Worm (Caenorhabditis elegans) whole organism, mixed stage, embryonic: Measurements from ENCODE around the gene best-9.
A peak's percentile ranks its signal among the peaks of the same experiment; 100 is the strongest.

Source experiments
- M03D4.4 ChIP-seq: sonication (generic microtip); optimal IDR thresholded peaks from 2 replicates; lab custom pipeline; 2017; ENCODE audit warnings: mild to moderate bottlenecking, missing genetic modification characterization, missing compliant biosample characterization
- bed-3 ChIP-seq: fragments of 200-800 bp; sonication (Bioruptor generic); optimal IDR thresholded peaks from 3 replicates; lab custom pipeline; 2018; ENCODE audit warnings: mild to moderate bottlenecking, missing genetic modification characterization, moderate library complexity, missing compliant biosample characterization
- blmp-1 ChIP-seq: fragments of 150-350 bp; optimal IDR thresholded peaks from 2 replicates; lab custom pipeline; 2014; ENCODE audit warnings: missing biosample characterization, missing genetic modification characterization
- ceh-39 ChIP-seq: fragments of 150-350 bp; optimal IDR thresholded peaks from 2 replicates; lab custom pipeline; 2014; ENCODE audit warnings: missing biosample characterization, missing genetic modification characterization
- ceh-43 ChIP-seq: fragments of 200-800 bp; sonication (Bioruptor generic); optimal IDR thresholded peaks from 2 replicates; lab custom pipeline; 2018; ENCODE audit warnings: mild to moderate bottlenecking, missing genetic modification characterization, moderate library complexity, missing compliant biosample characterization
- ceh-83 ChIP-seq: fragments of 200-800 bp; sonication (Bioruptor generic); optimal IDR thresholded peaks from 2 replicates; lab custom pipeline; 2018; ENCODE audit warnings: mild to moderate bottlenecking, missing genetic modification characterization, missing compliant biosample characterization
- ces-1 ChIP-seq: fragments of 150-350 bp; optimal IDR thresholded peaks from 2 replicates; lab custom pipeline; 2014; ENCODE audit warnings: missing biosample characterization, missing genetic modification reagents, missing genetic modification characterization
- cnd-1 ChIP-seq: fragments of 200-800 bp; sonication (Bioruptor generic); optimal IDR thresholded peaks from 2 replicates; lab custom pipeline; 2018; ENCODE audit warnings: mild to moderate bottlenecking, missing genetic modification characterization, missing compliant biosample characterization
- drap-1 ChIP-seq: fragments of 200-800 bp; sonication (Bioruptor generic); optimal IDR thresholded peaks from 3 replicates; lab custom pipeline; 2018; ENCODE audit warnings: mild to moderate bottlenecking, missing genetic modification characterization, missing compliant biosample characterization
- elt-1 ChIP-seq: sonication (generic microtip); optimal IDR thresholded peaks from 2 replicates; lab custom pipeline; 2017; ENCODE audit warnings: missing genetic modification characterization, mild to moderate bottlenecking, missing compliant biosample characterization, antibody characterized with exemption, moderate library complexity, borderline replicate concordance; ENCODE audit not compliant: insufficient read depth
- elt-3 ChIP-seq: fragments of 150-350 bp; optimal IDR thresholded peaks from 2 replicates; lab custom pipeline; 2014; ENCODE audit warnings: missing biosample characterization, missing genetic modification characterization
- flh-1 ChIP-seq: fragments of 200-800 bp; sonication (Bioruptor generic); optimal IDR thresholded peaks from 2 replicates; lab custom pipeline; 2018; ENCODE audit warnings: mild to moderate bottlenecking, missing genetic modification characterization, moderate library complexity, missing compliant biosample characterization
- ham-2 ChIP-seq: fragments of 200-800 bp; sonication (Bioruptor generic); optimal IDR thresholded peaks from 2 replicates; lab custom pipeline; 2018; ENCODE audit warnings: mild to moderate bottlenecking, missing genetic modification characterization, missing compliant biosample characterization
- hlh-1 ChIP-seq: fragments of 150-350 bp; optimal IDR thresholded peaks from 2 replicates; lab custom pipeline; 2014; ENCODE audit warnings: missing biosample characterization, missing genetic modification reagents, missing genetic modification characterization
- lin-13 ChIP-seq: fragments of 150-350 bp; optimal IDR thresholded peaks from 2 replicates; lab custom pipeline; 2014; ENCODE audit warnings: missing biosample characterization, missing genetic modification characterization
- lin-32 ChIP-seq: fragments of 200-800 bp; sonication (Bioruptor generic); optimal IDR thresholded peaks from 2 replicates; lab custom pipeline; 2018; ENCODE audit warnings: mild to moderate bottlenecking, missing genetic modification characterization, missing compliant biosample characterization
- lsy-2 ChIP-seq: fragments of 150-350 bp; optimal IDR thresholded peaks from 2 replicates; lab custom pipeline; 2014; ENCODE audit warnings: missing biosample characterization, missing genetic modification characterization
- mab-5 ChIP-seq: fragments of 150-350 bp; optimal IDR thresholded peaks from 2 replicates; lab custom pipeline; 2014; ENCODE audit warnings: missing biosample characterization, missing genetic modification characterization
- mep-1 ChIP-seq: fragments of 150-350 bp; optimal IDR thresholded peaks from 2 replicates; lab custom pipeline; 2017; ENCODE audit warnings: missing biosample characterization, missing genetic modification reagents, missing genetic modification characterization, inconsistent platforms
- mls-2 ChIP-seq: sonication (generic microtip); optimal IDR thresholded peaks from 2 replicates; lab custom pipeline; 2016; ENCODE audit warnings: mild to moderate bottlenecking, missing genetic modification characterization, moderate library complexity, missing compliant biosample characterization
- nhr-12 ChIP-seq: fragments of 150-350 bp; optimal IDR thresholded peaks from 2 replicates; lab custom pipeline; 2014; ENCODE audit warnings: missing biosample characterization, missing genetic modification characterization
- nhr-2 ChIP-seq: fragments of 150-350 bp; optimal IDR thresholded peaks from 2 replicates; lab custom pipeline; 2014; ENCODE audit warnings: missing biosample characterization, missing genetic modification characterization
- nhr-237 ChIP-seq: fragments of 150-350 bp; optimal IDR thresholded peaks from 2 replicates; lab custom pipeline; 2014; ENCODE audit warnings: missing biosample characterization, missing genetic modification characterization
- nhr-28 ChIP-seq: fragments of 150-350 bp; optimal IDR thresholded peaks from 2 replicates; lab custom pipeline; 2014; ENCODE audit warnings: missing biosample characterization, missing genetic modification characterization
- nhr-76 ChIP-seq: sonication (generic microtip); optimal IDR thresholded peaks from 2 replicates; lab custom pipeline; 2017; ENCODE audit warnings: missing biosample characterization, missing genetic modification characterization
- pha-4 ChIP-seq: fragments of 150-350 bp; optimal IDR thresholded peaks from 2 replicates; lab custom pipeline; 2018; ENCODE audit warnings: missing biosample characterization, missing genetic modification reagents, missing genetic modification characterization
- sem-2 ChIP-seq: fragments of 200-800 bp; sonication (Bioruptor generic); optimal IDR thresholded peaks from 2 replicates; lab custom pipeline; 2018; ENCODE audit warnings: mild to moderate bottlenecking, missing genetic modification characterization, missing compliant biosample characterization
- snpc-4 ChIP-seq: fragments of 150-350 bp; optimal IDR thresholded peaks from 2 replicates; lab custom pipeline; 2014; ENCODE audit warnings: missing biosample characterization, missing genetic modification characterization
- sptf-1 ChIP-seq: sonication (generic microtip); optimal IDR thresholded peaks from 2 replicates; lab custom pipeline; 2017; ENCODE audit warnings: mild to moderate bottlenecking, missing genetic modification characterization, moderate library complexity, missing compliant biosample characterization
- tbx-8 ChIP-seq: fragments of 200-800 bp; sonication (Bioruptor generic); optimal IDR thresholded peaks from 2 replicates; lab custom pipeline; 2018; ENCODE audit warnings: mild to moderate bottlenecking, missing genetic modification characterization, moderate library complexity, missing compliant biosample characterization
- unc-120 ChIP-seq: sonication (generic microtip); optimal IDR thresholded peaks from 2 replicates; lab custom pipeline; 2017; ENCODE audit warnings: missing genetic modification characterization, missing compliant biosample characterization; ENCODE audit not compliant: poor library complexity, severe bottlenecking
- unc-39 ChIP-seq: fragments of 150-350 bp; optimal IDR thresholded peaks from 2 replicates; lab custom pipeline; 2014; ENCODE audit warnings: missing biosample characterization, missing genetic modification characterization
- unc-62 ChIP-seq: fragments of 150-350 bp; optimal IDR thresholded peaks from 2 replicates; lab custom pipeline; 2014; ENCODE audit warnings: missing biosample characterization, missing genetic modification reagents, missing genetic modification characterization
- zip-8 ChIP-seq: fragments of 150-350 bp; optimal IDR thresholded peaks from 2 replicates; lab custom pipeline; 2014; ENCODE audit warnings: missing biosample characterization, missing genetic modification characterization
- ztf-11 ChIP-seq: fragments of 150-350 bp; optimal IDR thresholded peaks from 2 replicates; lab custom pipeline; 2014; ENCODE audit warnings: missing biosample characterization, missing genetic modification characterization

The best-9 gene

DNA sequence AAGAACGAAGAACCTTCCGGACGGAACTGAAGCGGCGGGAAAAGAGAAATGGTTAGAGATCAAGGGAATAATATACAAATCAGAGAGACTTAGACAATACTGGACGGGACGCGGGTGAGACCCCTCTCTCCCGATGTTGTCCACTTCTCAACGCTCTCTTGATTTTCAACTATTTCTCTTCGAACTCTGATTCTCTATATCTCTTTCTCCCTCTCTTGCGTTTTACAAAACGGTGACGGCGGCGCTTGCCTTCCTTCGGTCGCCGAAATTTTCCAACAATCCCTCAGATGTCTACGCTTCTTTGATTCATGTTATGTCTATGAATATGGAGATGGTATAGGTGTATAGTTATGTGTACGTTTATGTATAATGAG, 16.2 kb downstream of the best-9 start (continued):
- peak; percentile 57 for TF ChIP-seq unc-62 (GFP tag; lab: Kevin White, UChicago)
- TF ChIP-seq flh-1 (GFP tag; lab: Kevin White, UChicago): no peak
- TF ChIP-seq nhr-28: no peak

DNA sequence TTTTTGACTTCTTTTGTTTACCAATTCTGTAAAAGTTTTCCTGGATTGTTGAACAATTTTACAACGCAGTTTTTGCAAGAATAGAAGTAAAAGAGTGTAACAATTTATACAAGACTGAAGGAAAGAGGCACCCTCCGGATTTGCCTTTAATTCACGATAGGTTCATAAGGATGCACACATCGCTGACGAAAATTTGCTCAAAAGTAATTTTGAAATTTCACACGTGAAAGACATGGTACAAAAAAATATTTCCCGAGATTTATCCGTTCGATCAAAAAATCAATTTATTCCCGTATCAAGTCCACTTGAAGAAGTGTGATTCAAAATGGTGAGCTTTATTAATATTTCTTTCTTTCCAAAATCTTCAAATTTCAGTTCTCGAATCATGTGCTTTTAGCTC, 17.4 kb downstream of the best-9 start, which contains the start of gene C43G2.3:
Gene C43G2.3 (plus strand): TSS at position 301 of the 400 bp plus-strand sequence.
- no peak for TF ChIP-seq mab-5 (tag; lab: Kevin White, UChicago)
- TF ChIP-seq, all 35 proteins: peak for 0

DNA sequence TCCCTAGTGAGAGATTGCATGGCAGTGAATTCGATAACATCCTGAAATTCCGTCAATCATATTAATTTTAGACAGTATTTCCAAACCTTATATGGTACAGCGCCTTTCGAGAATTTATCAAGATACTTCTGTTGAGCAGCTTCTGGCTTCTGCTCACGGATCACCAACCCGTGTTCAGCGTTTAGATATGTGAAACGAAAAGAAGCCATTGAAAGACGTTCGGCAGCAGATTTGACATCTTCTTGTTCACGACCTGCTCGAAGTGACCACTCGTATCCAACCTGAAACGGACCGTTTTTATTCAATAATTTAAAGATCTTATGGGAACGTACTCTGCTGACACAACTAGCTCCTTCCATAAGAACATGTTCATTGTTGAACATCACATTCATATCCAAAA, 21.1 kb downstream of the best-9 start:
- TF ChIP-seq ztf-11 (tag; lab: Kevin White, UChicago): no peak
- no peak for TF ChIP-seq bed-3
- TF ChIP-seq zip-8: no peak
- no peak for TF ChIP-seq unc-120 (tag; lab: Kevin White, UChicago)
- TF ChIP-seq mls-2: no peak
- no peak for TF ChIP-seq cnd-1 (tag; lab: Kevin White, UChicago)
- TF ChIP-seq nhr-12: no peak
- TF ChIP-seq unc-39 (tag; lab: Kevin White, UChicago): no peak
- TF ChIP-seq nhr-237 (tag; lab: Kevin White, UChicago): no peak
- no peak for TF ChIP-seq M03D4.4 (tag; lab: Kevin White, UChicago)
- TF ChIP-seq ceh-43 (GFP tag; lab: Kevin White, UChicago): no peak
- no peak for TF ChIP-seq snpc-4
- no peak for TF ChIP-seq sptf-1 (tag; lab: Kevin White, UChicago)
- TF ChIP-seq unc-62 (GFP tag; lab: Kevin White, UChicago): no peak
- no peak for TF ChIP-seq elt-1 (tag; lab: Kevin White, UChicago)
- no peak for TF ChIP-seq lsy-2 (tag; lab: Kevin White, UChicago)
- TF ChIP-seq tbx-8: no peak

DNA sequence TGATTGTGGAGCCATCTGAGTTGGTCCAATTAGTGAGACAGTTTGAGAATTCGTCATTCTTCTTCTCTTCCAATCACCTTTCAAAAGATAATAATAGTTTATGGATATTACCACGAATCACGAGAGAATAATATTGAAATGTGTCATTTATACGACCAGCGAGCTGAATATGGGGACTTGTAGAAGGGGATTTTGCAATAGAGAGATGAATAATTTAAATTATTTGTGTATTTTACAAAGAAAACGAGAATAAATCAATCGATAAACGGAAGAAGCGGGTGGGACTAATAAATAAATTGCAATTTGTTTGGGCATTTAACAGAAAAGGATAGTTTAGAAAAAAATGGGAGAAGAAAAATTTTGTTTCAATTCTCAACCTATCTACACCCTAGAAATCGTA, 22.1 kb downstream of the best-9 start, which contains the start of gene odr-8:
Gene odr-8 (minus strand): TSS at position 101 of the 400 bp plus-strand sequence.
- TF ChIP-seq hlh-1 (tag; lab: Kevin White, UChicago) (no peak), ces-1 (GFP tag; lab: Kevin White, UChicago) (no peak), lin-13 (tag; lab: Kevin White, UChicago) (no peak), pha-4 (tag; lab: Kevin White, UChicago) (no peak)
- TF ChIP-seq, all 35 proteins: peak for 0

DNA sequence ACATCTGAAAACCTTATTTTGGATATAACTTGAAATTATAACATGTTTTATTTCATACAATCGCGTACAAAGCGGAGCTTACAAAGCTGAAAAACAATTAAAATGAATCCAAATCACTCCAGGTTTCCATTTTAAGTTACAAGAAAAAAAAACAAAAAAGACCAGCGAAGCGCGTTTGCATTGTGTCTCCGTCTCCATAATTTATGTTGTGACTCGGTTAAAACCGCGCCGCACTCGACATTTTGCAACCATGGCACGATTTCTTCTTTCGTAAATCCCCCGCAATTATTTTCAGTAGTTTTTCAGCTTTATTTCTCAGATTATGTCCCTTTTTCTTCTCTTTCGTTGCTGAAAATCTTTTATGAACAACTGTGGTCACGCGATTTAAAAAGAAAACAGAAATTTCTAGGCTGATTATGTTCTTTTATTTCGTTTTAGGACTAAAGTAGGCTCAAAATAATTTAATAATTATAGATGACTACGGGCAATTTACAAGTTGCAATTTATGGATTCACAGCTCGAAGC, 24.9 kb downstream of the best-9 start, which contains the start of the genes F38A5.2 and dnj-11:
Gene F38A5.2 (minus strand): TSS at position 4 of the 525 bp plus-strand sequence.
Gene dnj-11 (plus strand): TSS at position 475 of the 525 bp plus-strand sequence.
- TF ChIP-seq sem-2 (GFP tag; lab: Kevin White, UChicago) (no peak), nhr-12 (no peak), flh-1 (GFP tag; lab: Kevin White, UChicago) (no peak), snpc-4 (no peak), elt-1 (tag; lab: Kevin White, UChicago) (no peak), nhr-237 (tag; lab: Kevin White, UChicago) (peak; percentile 78), pha-4 (tag; lab: Kevin White, UChicago) (peak; percentile 64), lsy-2 (tag; lab: Kevin White, UChicago) (peak; percentile 78), tbx-8 (no peak), mep-1 (peak; percentile 95), nhr-76 (no peak), nhr-28 (no peak), unc-39 (tag; lab: Kevin White, UChicago) (no peak), lin-13 (tag; lab: Kevin White, UChicago) (peak; percentile 68), ztf-11 (tag; lab: Kevin White, UChicago) (no peak), ceh-43 (GFP tag; lab: Kevin White, UChicago) (no peak), nhr-2 (tag; lab: Kevin White, UChicago) (no peak), sptf-1 (tag; lab: Kevin White, UChicago) (no peak), ces-1 (GFP tag; lab: Kevin White, UChicago) (peak; percentile 75), zip-8 (no peak), blmp-1 (no peak), mls-2 (no peak), ham-2 (GFP tag; lab: Kevin White, UChicago) (no peak), elt-3 (no peak), lin-32 (GFP tag; lab: Kevin White, UChicago) (no peak), bed-3 (no peak), drap-1 (no peak), cnd-1 (tag; lab: Kevin White, UChicago) (no peak), mab-5 (tag; lab: Kevin White, UChicago) (no peak), unc-120 (tag; lab: Kevin White, UChicago) (peak; percentile 55), unc-62 (GFP tag; lab: Kevin White, UChicago) (no peak), hlh-1 (tag; lab: Kevin White, UChicago) (peak; percentile 25), M03D4.4 (tag; lab: Kevin White, UChicago) (no peak), ceh-39 (tag; lab: Kevin White, UChicago) (peak; percentile 73), ceh-83 (GFP tag; lab: Kevin White, UChicago) (no peak)
